Fruit fly (Drosophila melanogaster) whole organism, embryonic: Measurements from ENCODE around the gene ImpE3.

Source experiments
- Blimp-1 ChIP-seq: fragments of 200-800 bp; sonication (Bioruptor generic); optimal IDR thresholded peaks from 3 replicates; lab custom pipeline; 2018; ENCODE audit warnings: missing biosample characterization, missing genetic modification characterization, mild to moderate bottlenecking, moderate library complexity, missing genetic modification reagents
- CG12769 ChIP-seq: fragments of 200-800 bp; sonication (Bioruptor generic); optimal IDR thresholded peaks from 2 replicates; lab custom pipeline; 2019; ENCODE audit warnings: missing biosample characterization, mild to moderate bottlenecking, missing genetic modification characterization, moderate library complexity
- CG13894 ChIP-seq: fragments of 200-800 bp; sonication (Bioruptor generic); optimal IDR thresholded peaks from 3 replicates; lab custom pipeline; 2018; ENCODE audit warnings: missing biosample characterization, mild to moderate bottlenecking, missing genetic modification characterization, moderate library complexity
- CG14710 ChIP-seq: fragments of 200-800 bp; sonication (Bioruptor generic); optimal IDR thresholded peaks from 3 replicates; lab custom pipeline; 2019; ENCODE audit warnings: missing biosample characterization, mild to moderate bottlenecking, missing genetic modification characterization, moderate library complexity
- CG15011 ChIP-seq: fragments of 200-800 bp; sonication (Bioruptor generic); optimal IDR thresholded peaks from 3 replicates; lab custom pipeline; 2018; ENCODE audit warnings: missing biosample characterization, mild to moderate bottlenecking, missing genetic modification characterization
- CG1602 ChIP-seq: fragments of 200-800 bp; sonication (Bioruptor generic); optimal IDR thresholded peaks from 3 replicates; lab custom pipeline; 2016; ENCODE audit warnings: missing biosample characterization, missing genetic modification characterization
- CG17186 ChIP-seq: fragments of 200-800 bp; sonication (Bioruptor generic); optimal IDR thresholded peaks from 3 replicates; lab custom pipeline; 2017; ENCODE audit warnings: missing biosample characterization, missing genetic modification reagents, missing genetic modification characterization
- CG2199 ChIP-seq: fragments of 200-800 bp; sonication (Bioruptor generic); IDR thresholded peaks from 3 replicates; pipeline ENCODE4 v1.3.6; 2022; ENCODE audit warnings: missing biosample characterization, missing genetic modification characterization
- CG31365 ChIP-seq: fragments of 200-800 bp; sonication (Bioruptor generic); optimal IDR thresholded peaks from 2 replicates; lab custom pipeline; 2018; ENCODE audit warnings: missing biosample characterization, mild to moderate bottlenecking, missing genetic modification characterization
- CG34224 ChIP-seq: fragments of 200-800 bp; sonication (Bioruptor generic); IDR thresholded peaks from 3 replicates; pipeline ENCODE4 v1.3.6; 2022; ENCODE audit warnings: missing biosample characterization, missing genetic modification characterization; ENCODE audit not compliant: partially characterized antibody
- CG3847 ChIP-seq: fragments of 200-800 bp; sonication (Bioruptor generic); IDR thresholded peaks from 2 replicates; pipeline ENCODE4 v1.3.6; 2022; ENCODE audit warnings: missing biosample characterization, missing genetic modification characterization
- CG42726 ChIP-seq: fragments of 200-800 bp; sonication (Bioruptor generic); IDR thresholded peaks from 2 replicates; pipeline ENCODE4 v1.3.6; 2022; ENCODE audit warnings: missing biosample characterization, missing genetic modification characterization; ENCODE audit not compliant: partially characterized antibody
- CG6654 ChIP-seq: fragments of 200-800 bp; sonication (Bioruptor generic); optimal IDR thresholded peaks from 2 replicates; lab custom pipeline; 2017; ENCODE audit warnings: missing biosample characterization, mild to moderate bottlenecking, missing genetic modification characterization
- E2f2 ChIP-seq: fragments of 200-800 bp; sonication (Bioruptor generic); IDR thresholded peaks from 2 replicates; pipeline ENCODE4 v1.3.6; 2022; ENCODE audit warnings: missing biosample characterization, missing genetic modification characterization
- Ets65A ChIP-seq: fragments of 200-800 bp; sonication (Bioruptor generic); peaks from one replicate; lab custom pipeline; 2016; ENCODE audit warnings: missing biosample characterization, missing genetic modification characterization
- Ets97D ChIP-seq: fragments of 200-800 bp; sonication (Bioruptor generic); optimal IDR thresholded peaks from 3 replicates; lab custom pipeline; 2016; ENCODE audit warnings: missing biosample characterization, missing genetic modification characterization
- HLH54F ChIP-seq: fragments of 200-800 bp; sonication (Bioruptor generic); optimal IDR thresholded peaks from 3 replicates; lab custom pipeline; 2016; ENCODE audit warnings: missing biosample characterization, missing genetic modification characterization
- Jarid2 ChIP-seq: fragments of 200-800 bp; sonication (Bioruptor generic); optimal IDR thresholded peaks from 3 replicates; lab custom pipeline; 2017; ENCODE audit warnings: mild to moderate bottlenecking, missing biosample characterization, missing genetic modification reagents, missing genetic modification characterization
- Lhr ChIP-seq: fragments of 200-800 bp; sonication (Bioruptor generic); optimal IDR thresholded peaks from 3 replicates; lab custom pipeline; 2017; ENCODE audit warnings: mild to moderate bottlenecking, missing biosample characterization, missing genetic modification reagents, missing genetic modification characterization
- MESR4 ChIP-seq: fragments of 200-800 bp; sonication (Bioruptor generic); optimal IDR thresholded peaks from 2 replicates; lab custom pipeline; 2018; ENCODE audit warnings: missing biosample characterization, mild to moderate bottlenecking, missing genetic modification characterization, moderate library complexity
- NC2α ChIP-seq: fragments of 200-800 bp; sonication (Bioruptor generic); optimal IDR thresholded peaks from 2 replicates; lab custom pipeline; 2016; ENCODE audit warnings: missing biosample characterization, missing genetic modification characterization
- Opbp ChIP-seq: fragments of 200-800 bp; sonication (Bioruptor generic); IDR thresholded peaks from 3 replicates; pipeline ENCODE4 v1.3.6; 2022; ENCODE audit warnings: missing biosample characterization, missing genetic modification characterization; ENCODE audit not compliant: partially characterized antibody
- Pdp1 ChIP-seq, 2 experiments: fragments of 200-800 bp; sonication (Bioruptor generic); optimal IDR thresholded peaks; 3 replicates each; lab custom pipeline; 2016; ENCODE audit warnings: missing biosample characterization in 2 of 2, missing genetic modification characterization in 2 of 2, mild to moderate bottlenecking in 1 of 2, moderate library complexity in 1 of 2
- Sry-δ ChIP-seq: fragments of 200-800 bp; sonication (Bioruptor generic); optimal IDR thresholded peaks from 2 replicates; lab custom pipeline; 2016; ENCODE audit warnings: missing biosample characterization, missing genetic modification characterization
- Vsx1 ChIP-seq: fragments of 200-800 bp; sonication (Bioruptor generic); optimal IDR thresholded peaks from 2 replicates; lab custom pipeline; 2017; ENCODE audit warnings: missing biosample characterization, mild to moderate bottlenecking, missing genetic modification characterization, missing genetic modification reagents
- ato ChIP-seq: fragments of 200-800 bp; sonication (Bioruptor generic); IDR thresholded peaks from 2 replicates; pipeline ENCODE4 v1.3.6; 2022; ENCODE audit warnings: missing biosample characterization, missing genetic modification characterization; ENCODE audit not compliant: partially characterized antibody
- crol ChIP-seq: fragments of 200-800 bp; sonication (Bioruptor generic); IDR thresholded peaks from 2 replicates; pipeline ENCODE4 v1.3.6; 2022; ENCODE audit warnings: missing biosample characterization, missing genetic modification characterization
- ftz-f1 ChIP-seq: fragments of 200-800 bp; sonication (Bioruptor generic); optimal IDR thresholded peaks from 2 replicates; lab custom pipeline; 2016; ENCODE audit warnings: missing biosample characterization, missing genetic modification characterization
- gsb ChIP-seq: fragments of 200-800 bp; sonication (Bioruptor generic); IDR thresholded peaks from 2 replicates; pipeline ENCODE4 v1.3.6; 2022; ENCODE audit warnings: missing biosample characterization, missing genetic modification characterization
- h ChIP-seq: fragments of >200 bp; optimal IDR thresholded peaks from 2 replicates; lab custom pipeline; 2017
- mld ChIP-seq: fragments of 200-800 bp; sonication (Bioruptor generic); IDR thresholded peaks from 3 replicates; pipeline ENCODE4 v1.3.6; 2022; ENCODE audit warnings: missing biosample characterization, missing genetic modification characterization; ENCODE audit not compliant: partially characterized antibody
- nau ChIP-seq: fragments of 200-800 bp; sonication (Bioruptor generic); optimal IDR thresholded peaks from 3 replicates; lab custom pipeline; 2017; ENCODE audit warnings: missing biosample characterization, mild to moderate bottlenecking, missing genetic modification characterization, missing genetic modification reagents
- nerfin-1 ChIP-seq: fragments of 200-800 bp; sonication (Bioruptor generic); optimal IDR thresholded peaks from 3 replicates; lab custom pipeline; 2019; ENCODE audit warnings: missing biosample characterization, mild to moderate bottlenecking, missing genetic modification characterization, moderate library complexity
- nerfin-2 ChIP-seq: fragments of 200-800 bp; sonication (Bioruptor generic); IDR thresholded peaks from 2 replicates; pipeline ENCODE4 v1.3.6; 2022; ENCODE audit warnings: missing biosample characterization, missing genetic modification characterization; ENCODE audit not compliant: partially characterized antibody
- nmo ChIP-seq: fragments of 200-800 bp; sonication (Bioruptor generic); optimal IDR thresholded peaks from 2 replicates; lab custom pipeline; 2018; ENCODE audit warnings: missing biosample characterization, mild to moderate bottlenecking, missing genetic modification characterization, moderate library complexity
- otp ChIP-seq: fragments of 200-800 bp; sonication (Bioruptor generic); IDR thresholded peaks from 3 replicates; pipeline ENCODE4, ENCODE4 v1.3.6; 2022; ENCODE audit warnings: missing biosample characterization, missing genetic modification characterization
- phol ChIP-seq: fragments of 200-800 bp; sonication (Bioruptor generic); optimal IDR thresholded peaks from 3 replicates; lab custom pipeline; 2018; ENCODE audit warnings: missing biosample characterization, mild to moderate bottlenecking, missing genetic modification characterization, moderate library complexity
- sr ChIP-seq: fragments of 200-800 bp; sonication (Bioruptor generic); IDR thresholded peaks from 3 replicates; pipeline ENCODE4 v1.3.6; 2022; ENCODE audit warnings: missing biosample characterization, missing genetic modification characterization
- vnd ChIP-seq: fragments of 200-800 bp; sonication (Bioruptor generic); IDR thresholded peaks from 3 replicates; pipeline ENCODE4 v1.3.6; 2022; ENCODE audit warnings: missing biosample characterization, missing genetic modification characterization; ENCODE audit not compliant: partially characterized antibody
- zen2 ChIP-seq: fragments of 200-800 bp; sonication (Bioruptor generic); IDR thresholded peaks from 3 replicates; pipeline ENCODE4 v1.3.6; 2022; ENCODE audit warnings: missing biosample characterization, missing genetic modification characterization; ENCODE audit not compliant: partially characterized antibody

ImpE3 gene

DNA sequence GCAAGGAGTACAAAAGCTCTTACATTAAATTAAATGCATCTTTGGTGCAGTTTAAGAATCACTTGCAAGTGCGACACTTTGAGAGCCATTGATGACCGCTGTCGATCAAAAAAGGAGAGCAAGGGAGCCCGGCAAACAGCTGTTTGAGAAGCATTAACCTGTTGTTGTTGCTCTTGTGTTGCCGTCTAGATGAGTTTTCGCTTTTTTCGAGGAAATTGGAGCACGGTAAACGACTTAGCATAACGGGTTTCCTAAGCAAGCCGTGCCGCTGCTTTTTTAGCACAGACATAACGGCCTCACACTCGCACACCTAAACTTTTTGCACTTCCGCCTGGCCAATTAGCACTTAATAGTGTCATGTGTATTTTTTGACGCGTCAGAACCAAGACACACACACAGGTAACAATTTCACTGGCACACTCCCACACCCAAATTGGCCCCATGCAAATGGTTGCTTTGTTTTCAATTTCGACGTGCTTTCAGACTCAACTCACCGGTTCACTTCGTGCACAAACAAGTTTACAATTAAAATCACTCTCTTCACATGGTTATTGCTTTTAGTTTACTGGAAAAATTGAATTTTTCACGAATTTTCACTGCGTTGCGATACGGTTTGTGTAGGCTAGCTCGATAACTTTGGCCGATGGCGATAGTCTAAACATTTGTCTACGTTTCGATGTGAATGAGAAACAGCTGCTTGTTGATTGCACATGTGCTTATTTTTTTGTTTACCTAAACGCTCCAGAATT, 979 bp upstream of the ImpE3 start, which contains the start of the genes CG10903 and CG2747 (continued):
- peak; percentile 33; the same call in 1 of the 3 replicates for TF ChIP-seq vnd (GFP tag; lab: Robert Waterston, UW)
- TF ChIP-seq CG12769 = peak; percentile 41
- TF ChIP-seq nerfin-1 (tag; lab: Kevin White, UChicago) = peak; percentile 13
- TF ChIP-seq phol (tag; lab: Kevin White, UChicago) = peak; percentile 43
- TF ChIP-seq CG3847 (GFP tag; lab: Robert Waterston, UW) = no peak
- no peak; the same call in 2 of the 3 replicates for TF ChIP-seq zen2
- no peak for TF ChIP-seq HLH54F (GFP tag; lab: Kevin White, UChicago)
- TF ChIP-seq CG14710 (tag; lab: Kevin White, UChicago) = peak; percentile 27
- TF ChIP-seq Ets97D (GFP tag; lab: Kevin White, UChicago) = peak; percentile 36
- no peak for TF ChIP-seq CG15011
- peak; percentile 24 for TF ChIP-seq ftz-f1
- no peak for TF ChIP-seq h (lab: Kevin White, UChicago)
- no peak for TF ChIP-seq CG42726 (GFP tag; lab: Robert Waterston, UW)
- TF ChIP-seq nerfin-2 (GFP tag; lab: Robert Waterston, UW) = peak; percentile 16; the same call in 1 of the 2 replicates
- TF ChIP-seq mld = no peak; the same call in 2 of the 3 replicates
- TF ChIP-seq Pdp1 (GFP tag; optimal IDR thresholded peaks at IDR 0.05; lab: Kevin White, UChicago) = peak in 1 of 2 experiments; percentile 43
- peak; percentile 62 for TF ChIP-seq CG34224 (GFP tag; lab: Robert Waterston, UW)
- no peak for TF ChIP-seq CG1602 (GFP tag; lab: Kevin White, UChicago)
- no peak for TF ChIP-seq Lhr (GFP tag; lab: Kevin White, UChicago)
- TF ChIP-seq NC2α (GFP tag; lab: Kevin White, UChicago) = no peak
- TF ChIP-seq nau (GFP tag; lab: Kevin White, UChicago) = peak; percentile 28
- TF ChIP-seq Jarid2 = no peak
- TF ChIP-seq MESR4 (GFP tag; lab: Kevin White, UChicago) = peak; percentile 82
- TF ChIP-seq Vsx1 (GFP tag; lab: Kevin White, UChicago) = peak; percentile 77
- peak; percentile 14; the same call in 1 of the 2 replicates for TF ChIP-seq E2f2
- peak; percentile 46; the same call in 1 of the 2 replicates for TF ChIP-seq ato (GFP tag; lab: Robert Waterston, UW)
- peak; percentile 56 for TF ChIP-seq CG17186 (GFP tag; lab: Kevin White, UChicago)
- no peak for TF ChIP-seq otp (GFP tag; lab: Robert Waterston, UW)
- no peak for TF ChIP-seq Ets65A
- TF ChIP-seq Sry-δ = peak; percentile 58
- TF ChIP-seq nmo (GFP tag; lab: Kevin White, UChicago) = peak; percentile 24
- peak; percentile 61 for TF ChIP-seq Blimp-1 (GFP tag; lab: Kevin White, UChicago)
- no peak for TF ChIP-seq crol
- TF ChIP-seq CG31365 = no peak
- TF ChIP-seq CG13894 = no peak
- TF ChIP-seq gsb = no peak
- TF ChIP-seq Opbp (GFP tag; lab: Robert Waterston, UW) = peak; percentile 59; the same call in 1 of the 3 replicates
- peak; percentile 97 for TF ChIP-seq CG6654
- TF ChIP-seq CG2199 (GFP tag; lab: Robert Waterston, UW) = no peak
- TF ChIP-seq sr (GFP tag; lab: Robert Waterston, UW) = no peak
